Worm (Caenorhabditis elegans) whole organism, midembryonic: ENCODE data around the gene R07B7.10.

Source experiments
- T22C8.4 ChIP-seq: fragments of 200-800 bp; sonication (Bioruptor generic); IDR thresholded peaks from 2 replicates; pipeline ENCODE4 v1.3.6; 2022; ENCODE audit warnings: missing genetic modification characterization, missing compliant biosample characterization
- med-1 ChIP-seq: sonication (generic microtip); optimal IDR thresholded peaks from 2 replicates; lab custom pipeline; 2017; ENCODE audit warnings: missing genetic modification characterization, mild to moderate bottlenecking, missing compliant biosample characterization, antibody characterized with exemption, missing genetic modification reagents; ENCODE audit not compliant: insufficient read depth
- ref-1 ChIP-seq: fragments of 200-800 bp; sonication (Bioruptor generic); conservative IDR thresholded peaks from 2 replicates; pipeline ENCODE4 v1.3.6; 2022; ENCODE audit warnings: missing genetic modification reagents, missing genetic modification characterization, missing compliant biosample characterization
- tab-1 ChIP-seq: fragments of 200-800 bp; sonication (Bioruptor generic); IDR thresholded peaks from 2 replicates; pipeline ENCODE4 v1.3.6; 2022; ENCODE audit warnings: missing genetic modification characterization, missing compliant biosample characterization

DNA sequence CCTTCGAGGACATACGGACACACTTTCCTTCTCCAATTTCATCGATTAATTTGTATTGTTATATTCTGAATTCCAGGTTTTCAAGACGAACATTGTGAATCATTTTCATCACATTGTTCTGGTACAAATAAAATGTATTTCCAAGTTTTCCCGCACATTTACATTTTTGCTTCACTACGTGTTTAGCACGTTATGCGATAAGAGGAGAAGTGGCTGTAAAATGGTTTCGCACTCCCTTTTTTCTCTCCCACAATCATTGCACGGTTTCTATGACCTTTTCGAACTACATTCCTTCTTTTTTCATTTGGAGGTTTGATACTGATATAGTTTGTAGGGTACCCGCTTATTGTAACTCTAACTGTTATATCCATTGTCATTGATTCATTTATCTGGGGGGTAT is 30.7 kb downstream of the R07B7.10 start:
- TF ChIP-seq med-1 (GFP tag; lab: Kevin White, UChicago) (no peak), T22C8.4 (no peak), tab-1 (GFP tag; lab: Robert Waterston, UW) (no peak), ref-1 (GFP tag; lab: Robert Waterston, UW) (no peak)
